Worm (Caenorhabditis elegans) whole organism, late embryonic: ENCODE measurements around the gene T25B2.2.

ENCODE experiments used
- C08G9.2 ChIP-seq: sonication (generic microtip); optimal IDR thresholded peaks from 2 replicates; lab custom pipeline; 2016; ENCODE audit warnings: mild to moderate bottlenecking, missing genetic modification characterization, moderate library complexity, missing compliant biosample characterization
- C38D4.7 ChIP-seq: fragments of 200-800 bp; sonication (Bioruptor generic); optimal IDR thresholded peaks from 2 replicates; lab custom pipeline; 2018; ENCODE audit warnings: mild to moderate bottlenecking, missing genetic modification characterization, moderate library complexity, missing compliant biosample characterization
- F13H6.1 ChIP-seq: sonication (generic microtip); optimal IDR thresholded peaks from 2 replicates; lab custom pipeline; 2016; ENCODE audit warnings: missing genetic modification characterization, missing compliant biosample characterization
- T23F11.4 ChIP-seq: fragments of 200-800 bp; sonication (Bioruptor generic); optimal IDR thresholded peaks from 2 replicates; lab custom pipeline; 2018; ENCODE audit warnings: mild to moderate bottlenecking, missing genetic modification characterization, missing compliant biosample characterization
- Y22D7AL.16 ChIP-seq: sonication (generic microtip); optimal IDR thresholded peaks from 2 replicates; lab custom pipeline; 2016; ENCODE audit warnings: missing genetic modification characterization, missing compliant biosample characterization
- ama-1 ChIP-seq: fragments of 150-350 bp; optimal IDR thresholded peaks from 2 replicates; lab custom pipeline; 2014
- ceh-14 ChIP-seq: sonication (generic microtip); optimal IDR thresholded peaks from 2 replicates; lab custom pipeline; 2016; ENCODE audit warnings: missing genotype, missing genetic modification characterization, missing compliant biosample characterization
- ceh-18 ChIP-seq: sonication (generic microtip); optimal IDR thresholded peaks from 2 replicates; lab custom pipeline; 2016; ENCODE audit warnings: missing genetic modification characterization, missing compliant biosample characterization
- ceh-2 ChIP-seq: sonication (generic microtip); optimal IDR thresholded peaks from 2 replicates; lab custom pipeline; 2016; ENCODE audit warnings: missing genotype, missing genetic modification characterization, missing compliant biosample characterization
- ceh-30 ChIP-seq: fragments of 150-350 bp; optimal IDR thresholded peaks from 2 replicates; lab custom pipeline; 2014; ENCODE audit warnings: missing biosample characterization, missing genetic modification characterization
- ceh-31 ChIP-seq: sonication (generic microtip); optimal IDR thresholded peaks from 2 replicates; lab custom pipeline; 2016; ENCODE audit warnings: missing genetic modification characterization, missing compliant biosample characterization
- ceh-34 ChIP-seq: sonication (generic microtip); optimal IDR thresholded peaks from 2 replicates; lab custom pipeline; 2016; ENCODE audit warnings: mild to moderate bottlenecking, missing genetic modification characterization, missing compliant biosample characterization
- ceh-6 ChIP-seq: fragments of 200-800 bp; sonication (Bioruptor generic); optimal IDR thresholded peaks from 2 replicates; lab custom pipeline; 2018; ENCODE audit warnings: mild to moderate bottlenecking, missing genetic modification characterization, missing compliant biosample characterization
- ceh-9 ChIP-seq: sonication (generic microtip); optimal IDR thresholded peaks from 2 replicates; lab custom pipeline; 2016; ENCODE audit warnings: mild to moderate bottlenecking, missing genetic modification characterization, inconsistent platforms, missing compliant biosample characterization
- che-1 ChIP-seq: sonication (generic microtip); optimal IDR thresholded peaks from 2 replicates; lab custom pipeline; 2016; ENCODE audit warnings: mild to moderate bottlenecking, missing genetic modification characterization, missing compliant biosample characterization
- dve-1 ChIP-seq: sonication (generic microtip); optimal IDR thresholded peaks from 2 replicates; lab custom pipeline; 2017; ENCODE audit warnings: antibody characterized with exemption, mild to moderate bottlenecking, missing genetic modification characterization, missing compliant biosample characterization
- elt-2 ChIP-seq: sonication (generic microtip); optimal IDR thresholded peaks from 2 replicates; lab custom pipeline; 2016; ENCODE audit warnings: missing genetic modification reagents, missing genetic modification characterization, missing compliant biosample characterization
- eyg-1 ChIP-seq: sonication (generic microtip); optimal IDR thresholded peaks from 2 replicates; lab custom pipeline; 2016; ENCODE audit warnings: missing genotype, missing genetic modification characterization, missing compliant biosample characterization
- fax-1 ChIP-seq: sonication (generic microtip); optimal IDR thresholded peaks from 2 replicates; lab custom pipeline; 2016; ENCODE audit warnings: missing genotype, missing genetic modification characterization, missing compliant biosample characterization
- gmeb-2 ChIP-seq: sonication (generic microtip); optimal IDR thresholded peaks from 2 replicates; lab custom pipeline; 2016; ENCODE audit warnings: missing genetic modification characterization, inconsistent platforms, missing compliant biosample characterization
- hlh-30 ChIP-seq: sonication (generic microtip); optimal IDR thresholded peaks from 2 replicates; lab custom pipeline; 2017; ENCODE audit warnings: antibody characterized with exemption, missing genetic modification characterization, missing compliant biosample characterization; ENCODE audit not compliant: insufficient read depth
- lin-11 ChIP-seq: fragments of 200-800 bp; sonication (Bioruptor generic); optimal IDR thresholded peaks from 2 replicates; lab custom pipeline; 2018; ENCODE audit warnings: mild to moderate bottlenecking, missing genetic modification characterization, missing compliant biosample characterization
- madf-2 ChIP-seq: sonication (generic microtip); optimal IDR thresholded peaks from 2 replicates; lab custom pipeline; 2017; ENCODE audit warnings: missing genetic modification characterization, missing compliant biosample characterization
- mec-3 ChIP-seq: sonication (generic microtip); optimal IDR thresholded peaks from 2 replicates; lab custom pipeline; 2016; ENCODE audit warnings: borderline replicate concordance, missing genetic modification characterization, missing compliant biosample characterization
- nhr-11 ChIP-seq: fragments of 150-350 bp; optimal IDR thresholded peaks from 2 replicates; lab custom pipeline; 2014; ENCODE audit warnings: missing biosample characterization, missing genetic modification characterization
- nhr-232 ChIP-seq: sonication (generic microtip); optimal IDR thresholded peaks from 2 replicates; lab custom pipeline; 2016; ENCODE audit warnings: missing genetic modification characterization, missing compliant biosample characterization
- odd-2 ChIP-seq: sonication (generic microtip); optimal IDR thresholded peaks from 2 replicates; lab custom pipeline; 2017; ENCODE audit warnings: antibody characterized with exemption, mild to moderate bottlenecking, missing genetic modification characterization, missing compliant biosample characterization
- pag-3 ChIP-seq: sonication (generic microtip); optimal IDR thresholded peaks from 2 replicates; lab custom pipeline; 2016; ENCODE audit warnings: missing compliant biosample characterization, missing genetic modification characterization, borderline replicate concordance
- pax-1 ChIP-seq: fragments of 150-350 bp; optimal IDR thresholded peaks from 2 replicates; lab custom pipeline; 2014; ENCODE audit warnings: missing biosample characterization, missing genetic modification characterization
- pha-4 ChIP-seq: fragments of 150-350 bp; optimal IDR thresholded peaks from 2 replicates; lab custom pipeline; 2018; ENCODE audit warnings: missing biosample characterization, missing genetic modification reagents, missing genetic modification characterization
- pqm-1 ChIP-seq: sonication (generic microtip); optimal IDR thresholded peaks from 2 replicates; lab custom pipeline; 2016; ENCODE audit warnings: missing genetic modification characterization, missing compliant biosample characterization
- pros-1 ChIP-seq: fragments of 150-350 bp; optimal IDR thresholded peaks from 2 replicates; lab custom pipeline; 2014; ENCODE audit warnings: missing biosample characterization, missing genetic modification reagents, missing genetic modification characterization
- rnt-1 ChIP-seq: sonication (generic microtip); optimal IDR thresholded peaks from 2 replicates; lab custom pipeline; 2016; ENCODE audit warnings: missing genetic modification characterization, missing compliant biosample characterization
- tbx-2 ChIP-seq: sonication (generic microtip); optimal IDR thresholded peaks from 2 replicates; lab custom pipeline; 2016; ENCODE audit warnings: missing genetic modification characterization, missing compliant biosample characterization
- tbx-7 ChIP-seq: sonication (generic microtip); optimal IDR thresholded peaks from 2 replicates; lab custom pipeline; 2016; ENCODE audit warnings: missing genotype, missing genetic modification characterization, missing compliant biosample characterization
- ttx-3 ChIP-seq: sonication (generic microtip); optimal IDR thresholded peaks from 2 replicates; lab custom pipeline; 2016; ENCODE audit warnings: missing genetic modification reagents, missing genetic modification characterization, missing compliant biosample characterization
- unc-3 ChIP-seq, 2 experiments: fragments of 200-800 bp in 1 of 2; sonication (Bioruptor generic) in 1 of 2; sonication (generic microtip) in 1 of 2; conservative IDR thresholded peaks in 1 of 2; optimal IDR thresholded peaks in 1 of 2; 2 replicates each; pipeline versions ENCODE4 v1.3.6 to Lab custom; 2016 to 2022; ENCODE audit warnings: missing compliant biosample characterization in 2 of 2, missing genetic modification characterization in 2 of 2, missing genetic modification reagents in 1 of 2
- unc-42 ChIP-seq: sonication (generic microtip); optimal IDR thresholded peaks from 2 replicates; lab custom pipeline; 2016; ENCODE audit warnings: missing genotype, missing genetic modification characterization, missing compliant biosample characterization
- unc-55 ChIP-seq: sonication (generic microtip); optimal IDR thresholded peaks from 2 replicates; lab custom pipeline; 2017; ENCODE audit warnings: missing biosample characterization, missing genetic modification reagents, missing genetic modification characterization
- unc-86 ChIP-seq: sonication (generic microtip); optimal IDR thresholded peaks from 2 replicates; lab custom pipeline; 2016; ENCODE audit warnings: missing genetic modification characterization, missing compliant biosample characterization

The T25B2.2 gene

DNA sequence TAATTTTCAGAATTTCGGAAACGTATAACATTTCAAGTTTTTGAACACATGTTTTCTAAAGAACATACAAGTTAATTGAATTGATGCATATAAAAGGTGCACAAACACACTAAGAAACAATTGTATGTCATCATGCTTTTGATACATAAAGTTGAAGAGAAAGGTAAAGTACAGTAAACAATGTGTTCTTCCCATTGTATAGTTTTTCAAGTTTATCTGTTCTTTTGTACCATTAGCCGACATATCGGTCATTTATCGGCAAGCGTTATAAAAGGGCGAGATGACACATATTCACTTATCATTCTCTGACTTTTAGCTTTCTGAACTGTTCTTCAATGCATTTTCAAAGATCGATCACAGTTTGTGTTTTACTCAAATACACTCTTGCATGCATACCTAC, 20.5 kb downstream of the T25B2.2 start, which contains the start of gene T13C5.9:
Gene T13C5.9 (plus strand): TSS at position 301 of the 400 bp plus-strand sequence.
- TF ChIP-seq unc-3 (GFP tag; conservative IDR thresholded peaks at IDR 0.05; lab: Robert Waterston, UW) (no peak), unc-3 (tag; optimal IDR thresholded peaks at IDR 0.05; lab: Kevin White, UChicago) (no peak), unc-42 (tag; lab: Kevin White, UChicago) (no peak), ceh-14 (tag; lab: Kevin White, UChicago) (no peak), ceh-6 (GFP tag; lab: Kevin White, UChicago) (no peak), pros-1 (tag; lab: Kevin White, UChicago) (no peak), ceh-18 (tag; lab: Kevin White, UChicago) (no peak), tbx-7 (tag; lab: Kevin White, UChicago) (no peak), nhr-232 (tag; lab: Kevin White, UChicago) (no peak), ttx-3 (tag; lab: Kevin White, UChicago) (no peak), unc-55 (no peak), ceh-31 (tag; lab: Kevin White, UChicago) (no peak), F13H6.1 (tag; lab: Kevin White, UChicago) (no peak), pqm-1 (tag; lab: Kevin White, UChicago) (no peak)

DNA sequence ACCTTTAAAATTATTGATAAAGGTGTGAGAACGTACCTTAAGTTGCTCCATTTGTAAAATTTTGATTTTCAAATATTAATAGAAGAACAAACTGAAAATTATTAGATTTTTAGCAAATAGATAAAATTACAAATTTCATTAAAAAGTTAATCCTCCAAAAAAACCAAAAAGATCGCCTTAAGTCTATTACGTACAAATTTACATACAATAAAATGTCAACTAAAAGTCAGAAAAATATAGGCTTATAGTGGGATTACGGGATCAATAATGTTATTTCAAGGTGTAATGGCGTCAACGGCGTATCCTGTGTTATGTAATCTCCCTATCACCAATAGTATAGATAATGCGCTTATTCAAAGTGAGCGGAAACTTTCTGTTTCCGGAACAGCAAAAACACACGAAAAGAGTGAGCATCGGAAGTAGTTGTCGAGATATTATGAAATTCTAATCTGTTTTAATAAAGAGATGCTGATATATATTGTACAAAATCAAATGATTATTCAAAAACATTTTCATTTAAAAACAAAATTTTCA, 24.8 kb downstream of the T25B2.2 start, which contains the start of gene ceh-54:
Gene ceh-54 (minus strand): TSS at position 51 of the 534 bp plus-strand sequence.
- TF ChIP-seq unc-3 (GFP tag; conservative IDR thresholded peaks at IDR 0.05; lab: Robert Waterston, UW) (no peak), unc-3 (tag; optimal IDR thresholded peaks at IDR 0.05; lab: Kevin White, UChicago) (no peak), gmeb-2 (tag; lab: Kevin White, UChicago) (no peak), ceh-2 (tag; lab: Kevin White, UChicago) (no peak), unc-86 (tag; lab: Kevin White, UChicago) (no peak), dve-1 (tag; lab: Kevin White, UChicago) (no peak), madf-2 (tag; lab: Kevin White, UChicago) (no peak), ama-1 (lab: Kevin White, UChicago) (no peak), mec-3 (tag; lab: Kevin White, UChicago) (no peak), tbx-2 (tag; lab: Kevin White, UChicago) (no peak), T23F11.4 (GFP tag; lab: Kevin White, UChicago) (no peak), C38D4.7 (GFP tag; lab: Kevin White, UChicago) (no peak), eyg-1 (no peak), ceh-34 (tag; lab: Kevin White, UChicago) (no peak), ceh-18 (tag; lab: Kevin White, UChicago) (no peak), ttx-3 (tag; lab: Kevin White, UChicago) (no peak), rnt-1 (tag; lab: Kevin White, UChicago) (no peak)

ce11 chrX:6196627-6197026, 27.2 kb downstream of the T25B2.2 start, which contains the start of gene daf-9:
Gene daf-9, plus strand, starts transcription at chrX:6196927.
- TF ChIP-seq ceh-30 (tag; lab: Kevin White, UChicago) = no peak
- TF ChIP-seq elt-2 (tag; lab: Kevin White, UChicago) = no peak
- TF ChIP-seq odd-2 (tag; lab: Kevin White, UChicago) = no peak
- no peak for TF ChIP-seq che-1 (tag; lab: Kevin White, UChicago)
- TF ChIP-seq fax-1 (tag; lab: Kevin White, UChicago) = no peak
- TF ChIP-seq ama-1 (lab: Kevin White, UChicago) = no peak
- TF ChIP-seq nhr-232 (tag; lab: Kevin White, UChicago) = no peak

DNA sequence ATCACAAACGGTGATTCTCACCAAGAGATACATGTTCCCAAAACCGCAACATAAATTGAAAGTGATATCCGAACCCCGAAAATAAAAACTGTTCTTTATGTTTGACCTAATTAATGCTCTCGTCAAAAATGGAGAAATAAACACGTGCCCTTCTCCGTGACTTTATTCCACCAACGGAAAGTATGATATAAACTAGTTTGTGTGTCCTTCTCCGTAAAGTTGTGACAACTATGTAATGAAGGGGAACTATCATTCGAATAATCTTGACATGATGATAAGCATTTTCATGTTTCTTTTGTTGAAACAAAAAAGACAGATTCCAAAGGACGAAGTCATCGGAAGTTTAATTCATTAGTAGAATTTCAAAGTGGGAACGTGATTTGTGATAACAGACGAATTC, 32.1 kb downstream of the T25B2.2 start:
- TF ChIP-seq Y22D7AL.16 (tag; lab: Kevin White, UChicago) (no peak), C08G9.2 (tag; lab: Kevin White, UChicago) (no peak), pax-1 (no peak), lin-11 (tag; lab: Kevin White, UChicago) (no peak), hlh-30 (tag; lab: Kevin White, UChicago) (no peak), madf-2 (tag; lab: Kevin White, UChicago) (no peak), che-1 (tag; lab: Kevin White, UChicago) (no peak), ceh-9 (tag; lab: Kevin White, UChicago) (no peak), unc-55 (no peak), mec-3 (tag; lab: Kevin White, UChicago) (no peak), nhr-11 (tag; lab: Kevin White, UChicago) (no peak), ceh-18 (tag; lab: Kevin White, UChicago) (no peak), pha-4 (no peak), pag-3 (no peak), unc-42 (tag; lab: Kevin White, UChicago) (no peak)
